Worm (Caenorhabditis elegans) whole organism, L4/young adult: Measurements from ENCODE around the gene F07E5.7.

Experiments used
- W03F9.2 ChIP-seq: fragments of 150-350 bp; optimal IDR thresholded peaks from 2 replicates; lab custom pipeline; 2014; ENCODE audit warnings: missing biosample characterization, missing genetic modification characterization
- him-1 ChIP-seq: sonication (generic microtip); optimal IDR thresholded peaks from 2 replicates; lab custom pipeline; 2016; ENCODE audit warnings: missing genotype, missing genetic modification reagents, missing genetic modification characterization, missing compliant biosample characterization

DNA sequence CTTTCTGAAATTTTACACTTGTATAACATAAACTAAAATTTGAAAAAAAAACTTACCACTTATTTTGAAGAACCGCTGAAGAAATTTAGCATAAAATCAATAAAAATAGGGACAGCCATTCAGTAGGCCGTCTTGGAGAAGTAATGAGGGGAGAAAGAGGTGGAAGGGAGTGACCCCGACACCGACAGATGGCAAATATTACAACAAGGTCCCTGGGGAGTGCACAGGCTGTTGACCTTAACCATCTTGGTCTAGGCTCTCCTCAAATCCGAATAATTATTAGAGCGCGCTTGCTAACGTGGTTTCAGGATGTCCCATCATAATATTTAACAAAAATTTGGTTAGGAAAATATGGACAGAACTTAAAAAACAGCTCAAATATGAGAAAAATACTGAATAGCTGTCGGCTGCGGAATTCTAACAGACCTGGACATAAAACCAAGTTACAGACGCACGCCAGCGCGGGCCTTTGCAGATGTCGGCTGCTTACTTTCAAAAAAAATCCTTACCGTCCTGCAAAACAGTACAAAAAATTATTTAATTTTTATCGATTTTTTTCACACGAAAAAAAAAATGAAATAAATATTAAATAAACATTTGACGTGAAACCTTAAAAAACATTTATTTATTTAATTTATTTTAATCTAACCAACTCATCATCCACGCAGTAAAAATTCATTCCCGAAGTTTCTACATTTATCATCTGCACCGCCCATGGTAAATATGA, 23.8 kb upstream of the F07E5.7 start, which contains the start of gene T16A1.2:
- TF ChIP-seq him-1 (tag; lab: Kevin White, UChicago) (no peak), W03F9.2 (tag; lab: Kevin White, UChicago) (no peak)
